Worm (Caenorhabditis elegans) whole organism, L4 larva: ENCODE measurements around the gene egg-1.

Experiments
- D1046.2 ChIP-seq: fragments of 200-800 bp; sonication (Bioruptor generic); IDR thresholded peaks from 2 replicates; pipeline ENCODE4 v1.3.6; 2022; ENCODE audit warnings: missing genetic modification characterization, missing compliant biosample characterization
- F26F4.8 ChIP-seq: fragments of 200-800 bp; sonication (Bioruptor generic); conservative IDR thresholded peaks from 2 replicates; pipeline ENCODE4 v1.3.6; 2022; ENCODE audit warnings: missing genetic modification characterization, missing compliant biosample characterization
- T20F7.1 ChIP-seq: fragments of 200-800 bp; sonication (Bioruptor generic); optimal IDR thresholded peaks from 2 replicates; lab custom pipeline; 2018; ENCODE audit warnings: mild to moderate bottlenecking, missing genetic modification characterization, missing compliant biosample characterization
- Y105C5A.15 ChIP-seq: fragments of 200-800 bp; sonication (Bioruptor generic); IDR thresholded peaks from 2 replicates; pipeline ENCODE4 v1.3.6; 2022; ENCODE audit warnings: missing genetic modification characterization, missing compliant biosample characterization
- Y5F2A.4 ChIP-seq: fragments of 200-800 bp; sonication (Bioruptor generic); optimal IDR thresholded peaks from 2 replicates; lab custom pipeline; 2018; ENCODE audit warnings: mild to moderate bottlenecking, missing genetic modification characterization, missing compliant biosample characterization
- ZK546.5 ChIP-seq, 2 experiments: sonication (generic microtip); optimal IDR thresholded peaks; 2 replicates each; lab custom pipeline; 2017; ENCODE audit warnings: missing biosample characterization in 2 of 2, missing genetic modification characterization in 2 of 2
- arid-1 ChIP-seq: fragments of 200-800 bp; sonication (Bioruptor generic); conservative IDR thresholded peaks from 2 replicates; pipeline ENCODE4 v1.3.6; 2022; ENCODE audit warnings: missing genetic modification reagents, missing genetic modification characterization, missing compliant biosample characterization
- ceh-20 ChIP-seq: fragments of 200-800 bp; sonication (Bioruptor generic); IDR thresholded peaks from 2 replicates; pipeline ENCODE4 v1.3.6; 2022; ENCODE audit warnings: missing genetic modification reagents, missing genetic modification characterization, missing compliant biosample characterization
- ceh-32 ChIP-seq: sonication (generic microtip); optimal IDR thresholded peaks from 2 replicates; lab custom pipeline; 2016; ENCODE audit warnings: mild to moderate bottlenecking, missing genetic modification characterization, missing compliant biosample characterization; ENCODE audit not compliant: poor library complexity
- ceh-62 ChIP-seq: sonication (generic microtip); optimal IDR thresholded peaks from 2 replicates; lab custom pipeline; 2017; ENCODE audit warnings: missing biosample characterization, missing genetic modification characterization
- ceh-82 ChIP-seq: sonication (generic microtip); optimal IDR thresholded peaks from 2 replicates; lab custom pipeline; 2017; ENCODE audit warnings: missing biosample characterization, missing genetic modification characterization
- ctbp-1 ChIP-seq: fragments of 200-800 bp; sonication (Bioruptor generic); IDR thresholded peaks from 2 replicates; pipeline ENCODE4 v1.3.6; 2022; ENCODE audit warnings: missing genetic modification reagents, missing genetic modification characterization, missing compliant biosample characterization
- daf-16 ChIP-seq, 3 experiments: sonication (generic microtip); optimal IDR thresholded peaks; 2 replicates each; lab custom pipeline; 2016 to 2017; ENCODE audit warnings: missing genetic modification characterization in 3 of 3, missing genetic modification reagents in 3 of 3, mild to moderate bottlenecking in 2 of 3, missing compliant biosample characterization in 2 of 3, missing biosample characterization in 1 of 3, moderate library complexity in 1 of 3
- daf-19 ChIP-seq: fragments of 200-800 bp; sonication (Bioruptor generic); conservative IDR thresholded peaks from 2 replicates; pipeline ENCODE4 v1.3.6; 2022; ENCODE audit warnings: missing genetic modification characterization, missing compliant biosample characterization
- daf-8 ChIP-seq: fragments of 200-800 bp; sonication (Bioruptor generic); IDR thresholded peaks from 2 replicates; pipeline ENCODE4 v1.3.6; 2022; ENCODE audit warnings: missing genetic modification characterization, missing compliant biosample characterization
- dmd-6 ChIP-seq: fragments of 200-800 bp; sonication (Bioruptor generic); IDR thresholded peaks from 2 replicates; pipeline ENCODE4 v1.3.6; 2022; ENCODE audit warnings: missing genetic modification reagents, missing genetic modification characterization, missing compliant biosample characterization
- dmd-8 ChIP-seq: fragments of 200-800 bp; sonication (Bioruptor generic); IDR thresholded peaks from 2 replicates; pipeline ENCODE4 v1.3.6; 2022; ENCODE audit warnings: missing genetic modification characterization, missing compliant biosample characterization
- dmd-9 ChIP-seq: fragments of 200-800 bp; sonication (Bioruptor generic); IDR thresholded peaks from 2 replicates; pipeline ENCODE4 v1.3.6; 2022; ENCODE audit warnings: missing genetic modification reagents, missing genetic modification characterization, missing compliant biosample characterization
- egl-27 ChIP-seq: sonication (generic microtip); optimal IDR thresholded peaks from 3 replicates; lab custom pipeline; 2017; ENCODE audit warnings: missing biosample characterization, missing genetic modification reagents, missing genetic modification characterization
- egl-43 ChIP-seq: fragments of 200-800 bp; sonication (Bioruptor generic); IDR thresholded peaks from 2 replicates; pipeline ENCODE4 v1.3.6; 2022; ENCODE audit warnings: missing genetic modification reagents, missing genetic modification characterization, missing compliant biosample characterization
- fos-1 ChIP-seq: fragments of 150-350 bp; optimal IDR thresholded peaks from 2 replicates; lab custom pipeline; 2014; ENCODE audit warnings: missing biosample characterization, missing genetic modification characterization
- gei-8 ChIP-seq: fragments of 200-800 bp; sonication (Bioruptor generic); optimal IDR thresholded peaks from 2 replicates; lab custom pipeline; 2018; ENCODE audit warnings: mild to moderate bottlenecking, missing genetic modification characterization, missing compliant biosample characterization
- hif-1 ChIP-seq, 2 experiments: sonication (generic microtip); optimal IDR thresholded peaks; 2 replicates each; lab custom pipeline; 2016 to 2017; ENCODE audit warnings: missing compliant biosample characterization in 2 of 2, missing genetic modification characterization in 2 of 2, missing genetic modification reagents in 2 of 2, missing genotype in 2 of 2, mild to moderate bottlenecking in 1 of 2
- hlh-11 ChIP-seq: fragments of 200-800 bp; sonication (Bioruptor generic); optimal IDR thresholded peaks from 2 replicates; lab custom pipeline; 2018; ENCODE audit warnings: mild to moderate bottlenecking, missing genetic modification characterization, missing compliant biosample characterization
- lim-7 ChIP-seq: fragments of 200-800 bp; sonication (Bioruptor generic); IDR thresholded peaks from 2 replicates; pipeline ENCODE4 v1.3.6; 2022; ENCODE audit warnings: missing genetic modification characterization, missing compliant biosample characterization
- lin-1 ChIP-seq: fragments of 200-800 bp; sonication (Bioruptor generic); IDR thresholded peaks from 2 replicates; pipeline ENCODE4 v1.3.6; 2022; ENCODE audit warnings: missing genetic modification reagents, missing genetic modification characterization, missing compliant biosample characterization
- lin-13 ChIP-seq: fragments of 150-350 bp; optimal IDR thresholded peaks from 2 replicates; lab custom pipeline; 2014; ENCODE audit warnings: missing biosample characterization, missing genetic modification reagents, missing genetic modification characterization
- lin-39 ChIP-seq: fragments of 150-350 bp; optimal IDR thresholded peaks from 2 replicates; lab custom pipeline; 2014; ENCODE audit warnings: missing biosample characterization, missing genetic modification reagents, missing genetic modification characterization
- madf-5 ChIP-seq, 2 experiments: fragments of 200-800 bp; sonication (Bioruptor generic); IDR thresholded peaks; 2 replicates each; pipeline ENCODE4 v1.3.6; 2022; ENCODE audit warnings: missing compliant biosample characterization in 2 of 2, missing genetic modification characterization in 2 of 2
- madf-9 ChIP-seq: fragments of 200-800 bp; sonication (Bioruptor generic); conservative IDR thresholded peaks from 2 replicates; pipeline ENCODE4 v1.3.6; 2022; ENCODE audit warnings: missing genetic modification reagents, missing genetic modification characterization, missing compliant biosample characterization
- mdt-29 ChIP-seq: fragments of 200-800 bp; sonication (Bioruptor generic); IDR thresholded peaks from 2 replicates; pipeline ENCODE4 v1.3.6; 2022; ENCODE audit warnings: missing genetic modification reagents, missing genetic modification characterization, missing compliant biosample characterization
- mes-2 ChIP-seq: sonication (generic microtip); optimal IDR thresholded peaks from 2 replicates; lab custom pipeline; 2016; ENCODE audit warnings: missing genotype, mild to moderate bottlenecking, missing genetic modification characterization, missing compliant biosample characterization; ENCODE audit not compliant: poor library complexity, severe bottlenecking
- mxl-3 ChIP-seq: fragments of 200-800 bp; sonication (Bioruptor generic); optimal IDR thresholded peaks from 2 replicates; lab custom pipeline; 2018; ENCODE audit warnings: mild to moderate bottlenecking, missing genetic modification characterization, missing compliant biosample characterization
- nhr-102 ChIP-seq: sonication (generic microtip); optimal IDR thresholded peaks from 2 replicates; lab custom pipeline; 2016; ENCODE audit warnings: mild to moderate bottlenecking, missing genetic modification characterization, moderate library complexity, missing compliant biosample characterization
- nhr-111 ChIP-seq: fragments of 200-800 bp; sonication (Bioruptor generic); optimal IDR thresholded peaks from 2 replicates; lab custom pipeline; 2018; ENCODE audit warnings: mild to moderate bottlenecking, missing genetic modification characterization, missing compliant biosample characterization
- nhr-41 ChIP-seq: fragments of 200-800 bp; sonication (Bioruptor generic); IDR thresholded peaks from 2 replicates; pipeline ENCODE4 v1.3.6; 2022; ENCODE audit warnings: missing genetic modification reagents, missing genetic modification characterization, missing compliant biosample characterization
- php-3 ChIP-seq: fragments of 200-800 bp; sonication (Bioruptor generic); IDR thresholded peaks from 2 replicates; pipeline ENCODE4 v1.3.6; 2022; ENCODE audit warnings: missing genetic modification reagents, missing genetic modification characterization, missing compliant biosample characterization
- rbr-2 ChIP-seq: sonication (generic microtip); optimal IDR thresholded peaks from 2 replicates; lab custom pipeline; 2016; ENCODE audit warnings: missing genotype, missing genetic modification characterization, missing compliant biosample characterization
- sdz-12 ChIP-seq: fragments of 200-800 bp; sonication (Bioruptor generic); optimal IDR thresholded peaks from 2 replicates; lab custom pipeline; 2018; ENCODE audit warnings: mild to moderate bottlenecking, missing genetic modification characterization, missing compliant biosample characterization
- set-16 ChIP-seq: fragments of 200-800 bp; sonication (Bioruptor generic); IDR thresholded peaks from 2 replicates; pipeline ENCODE4 v1.3.6; 2022; ENCODE audit warnings: missing genetic modification reagents, missing genetic modification characterization, missing compliant biosample characterization
- snpc-1.2 ChIP-seq: fragments of 200-800 bp; sonication (Bioruptor generic); IDR thresholded peaks from 2 replicates; pipeline ENCODE4 v1.3.6; 2022; ENCODE audit warnings: missing genetic modification reagents, missing genetic modification characterization, missing compliant biosample characterization
- tag-97 ChIP-seq: fragments of 200-800 bp; sonication (Bioruptor generic); IDR thresholded peaks from 2 replicates; pipeline ENCODE4 v1.3.6; 2022; ENCODE audit warnings: missing genetic modification characterization, missing compliant biosample characterization
- vab-7 ChIP-seq: fragments of 200-800 bp; sonication (Bioruptor generic); IDR thresholded peaks from 2 replicates; pipeline ENCODE4 v1.3.6; 2022; ENCODE audit warnings: missing genetic modification reagents, missing genetic modification characterization, missing compliant biosample characterization
- zfp-2 ChIP-seq: sonication (generic microtip); optimal IDR thresholded peaks from 2 replicates; lab custom pipeline; 2016; ENCODE audit warnings: mild to moderate bottlenecking, missing genetic modification characterization, missing compliant biosample characterization
- ztf-7 ChIP-seq: fragments of 150-350 bp; optimal IDR thresholded peaks from 2 replicates; lab custom pipeline; 2014; ENCODE audit warnings: missing biosample characterization, missing genetic modification characterization

The egg-1 gene

ce11 chrIII:5761886-5762285, 33.9 kb downstream of the egg-1 start (continued):
- TF ChIP-seq Y5F2A.4 = no peak
- TF ChIP-seq zfp-2 (tag; lab: Kevin White, UChicago) = no peak
- no peak for TF ChIP-seq daf-8 (GFP tag; lab: Robert Waterston, UW)
- TF ChIP-seq T20F7.1 (GFP tag; lab: Kevin White, UChicago) = no peak
- no peak for TF ChIP-seq ceh-62
- peak; percentile 73 for TF ChIP-seq ctbp-1 (GFP tag; lab: Robert Waterston, UW)
- no peak for TF ChIP-seq gei-8 (GFP tag; lab: Kevin White, UChicago)
- TF ChIP-seq nhr-41 (GFP tag; lab: Robert Waterston, UW) = no peak
- peak; percentile 17 for TF ChIP-seq mes-2 (tag; lab: Kevin White, UChicago)
- 0 out of 4 replicates have a peak, but pooled peaks of 1 of the 2 experiments have one; percentile 33 for TF ChIP-seq madf-5 (GFP tag; IDR thresholded peaks at IDR 0.05; lab: Robert Waterston, UW)
- no peak for TF ChIP-seq sdz-12 (GFP tag; lab: Kevin White, UChicago)
- 0 out of 2 replicates have a peak, but pooled peaks have one; percentile 8 for TF ChIP-seq daf-19 (GFP tag; lab: Robert Waterston, UW)
- no peak for TF ChIP-seq php-3 (GFP tag; lab: Robert Waterston, UW)

DNA sequence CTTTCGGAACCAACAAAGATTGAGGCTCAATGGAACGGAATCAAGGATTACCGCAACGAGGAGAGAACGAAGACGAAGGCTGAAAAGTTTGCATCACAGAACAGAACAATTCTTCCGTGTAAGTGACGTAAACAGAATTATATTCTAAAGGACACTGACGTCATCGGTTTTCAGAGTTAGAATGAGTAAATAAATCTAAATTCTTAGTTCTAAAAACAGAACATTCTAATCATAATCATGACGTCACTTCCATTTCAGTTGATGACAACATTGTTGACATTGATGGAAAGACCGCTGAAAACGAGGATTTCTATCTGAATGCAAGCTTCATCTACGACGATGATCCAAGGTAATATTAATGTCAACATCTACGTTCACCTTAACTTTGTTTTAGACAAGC, 36.0 kb downstream of the egg-1 start:
- TF ChIP-seq ZK546.5 (tag; optimal IDR thresholded peaks at IDR 0.05; lab: Kevin White, UChicago) (no peak), egl-43 (GFP tag; lab: Robert Waterston, UW) (no peak), fos-1 (tag; lab: Kevin White, UChicago) (no peak), arid-1 (no peak), daf-16 (GFP tag; optimal IDR thresholded peaks at IDR 0.05; lab: Kevin White, UChicago) (no peak), daf-16 (tag; optimal IDR thresholded peaks at IDR 0.05; lab: Kevin White, UChicago) (no peak), nhr-111 (GFP tag; lab: Kevin White, UChicago) (no peak), vab-7 (GFP tag; lab: Robert Waterston, UW) (no peak), nhr-102 (tag; lab: Kevin White, UChicago) (no peak), ceh-32 (no peak), daf-19 (GFP tag; lab: Robert Waterston, UW) (no peak), ceh-82 (tag; lab: Kevin White, UChicago) (no peak), egl-27 (tag; lab: Kevin White, UChicago) (no peak), mdt-29 (GFP tag; lab: Robert Waterston, UW) (no peak), dmd-6 (GFP tag; lab: Robert Waterston, UW) (no peak), daf-8 (GFP tag; lab: Robert Waterston, UW) (no peak), lin-13 (GFP tag; lab: Kevin White, UChicago) (no peak), gei-8 (GFP tag; lab: Kevin White, UChicago) (no peak)

DNA sequence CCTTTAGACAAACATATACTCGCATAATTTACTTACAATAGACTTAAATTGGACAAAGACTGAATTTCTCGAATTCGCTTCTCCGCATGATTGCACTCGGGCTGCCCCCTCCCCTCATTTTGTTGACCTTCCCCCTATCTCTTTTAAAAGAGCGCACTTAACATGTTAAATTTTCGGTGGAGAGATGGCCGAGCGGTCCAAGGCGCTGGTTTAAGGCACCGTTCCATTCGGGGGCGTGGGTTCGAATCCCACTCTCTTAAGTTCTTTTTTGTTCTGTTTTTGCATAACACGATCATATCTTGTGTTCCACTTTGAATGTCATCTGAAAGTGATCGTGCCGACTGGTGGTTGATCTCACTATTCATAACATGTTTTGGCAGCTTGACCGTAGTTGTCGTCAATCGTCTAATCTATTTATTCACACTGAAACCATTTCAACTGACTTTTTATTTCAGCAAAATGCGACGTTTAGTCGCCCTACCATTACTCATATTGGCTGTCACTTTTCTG, 41.8 kb downstream of the egg-1 start, which contains the start of gene cutl-23:
cutl-23 (plus strand) TSS at position 460 of the 510 bp plus-strand sequence.
- TF ChIP-seq set-16 (no peak), F26F4.8 (GFP tag; lab: Robert Waterston, UW) (peak; percentile 80; the same call in 1 of the 2 replicates), lin-39 (tag; lab: Kevin White, UChicago) (no peak), ceh-20 (GFP tag; lab: Robert Waterston, UW) (0 out of 2 replicates have a peak, but pooled peaks have one; percentile 30), mxl-3 (GFP tag; lab: Kevin White, UChicago) (peak; percentile 51), hif-1 (tag; optimal IDR thresholded peaks at IDR 0.05; lab: Kevin White, UChicago) (peak in 1 of 2 experiments; percentile 10), D1046.2 (peak; percentile 71; the same call in 1 of the 2 replicates), madf-9 (GFP tag; lab: Robert Waterston, UW) (peak; percentile 68), lim-7 (GFP tag; lab: Robert Waterston, UW) (peak; percentile 86), snpc-1.2 (peak; percentile 65), dmd-9 (GFP tag; lab: Robert Waterston, UW) (0 out of 2 replicates have a peak, but pooled peaks have one; percentile 41), dmd-6 (GFP tag; lab: Robert Waterston, UW) (peak; percentile 24; the same call in 1 of the 2 replicates), dmd-8 (peak; percentile 81), hlh-11 (tag; lab: Kevin White, UChicago) (peak; percentile 19), egl-43 (GFP tag; lab: Robert Waterston, UW) (peak; percentile 85), lin-1 (GFP tag; lab: Robert Waterston, UW) (0 out of 2 replicates have a peak, but pooled peaks have one; percentile 29), ztf-7 (no peak), arid-1 (peak; percentile 61; the same call in 1 of the 2 replicates), Y105C5A.15 (0 out of 2 replicates have a peak, but pooled peaks have one; percentile 54), tag-97 (GFP tag; lab: Robert Waterston, UW) (no peak), daf-19 (GFP tag; lab: Robert Waterston, UW) (peak; percentile 58; the same call in 1 of the 2 replicates), rbr-2 (tag; lab: Kevin White, UChicago) (peak; percentile 50)
